Worm (Caenorhabditis elegans) whole organism, midembryonic: Measurements from ENCODE around the gene ZC190.7.
"Not testable (repeated sequence)": the region's sequence is repeated elsewhere in the genome, so short reads cannot be mapped to it uniquely, and the experiment has no call there.

ENCODE experiments used
- T22C8.4 ChIP-seq: fragments of 200-800 bp; sonication (Bioruptor generic); IDR thresholded peaks from 2 replicates; pipeline ENCODE4 v1.3.6; 2022; ENCODE audit warnings: missing genetic modification characterization, missing compliant biosample characterization
- cog-1 ChIP-seq: sonication (generic microtip); optimal IDR thresholded peaks from 2 replicates; lab custom pipeline; 2016; ENCODE audit warnings: missing genetic modification characterization, missing compliant biosample characterization
- flt-1 ChIP-seq: fragments of 200-800 bp; sonication (Bioruptor generic); IDR thresholded peaks from 2 replicates; pipeline ENCODE4 v1.3.6; 2022; ENCODE audit warnings: missing genetic modification characterization, missing compliant biosample characterization
- klf-2 ChIP-seq: fragments of 200-800 bp; sonication (Bioruptor generic); conservative IDR thresholded peaks from 2 replicates; pipeline ENCODE4 v1.3.6; 2022; ENCODE audit warnings: missing genetic modification reagents, missing genetic modification characterization, missing compliant biosample characterization
- med-1 ChIP-seq: sonication (generic microtip); optimal IDR thresholded peaks from 2 replicates; lab custom pipeline; 2017; ENCODE audit warnings: missing genetic modification characterization, mild to moderate bottlenecking, missing compliant biosample characterization, antibody characterized with exemption, missing genetic modification reagents; ENCODE audit not compliant: insufficient read depth
- ref-1 ChIP-seq: fragments of 200-800 bp; sonication (Bioruptor generic); conservative IDR thresholded peaks from 2 replicates; pipeline ENCODE4 v1.3.6; 2022; ENCODE audit warnings: missing genetic modification reagents, missing genetic modification characterization, missing compliant biosample characterization
- tab-1 ChIP-seq: fragments of 200-800 bp; sonication (Bioruptor generic); IDR thresholded peaks from 2 replicates; pipeline ENCODE4 v1.3.6; 2022; ENCODE audit warnings: missing genetic modification characterization, missing compliant biosample characterization
- ztf-23 ChIP-seq: fragments of 200-800 bp; sonication (Bioruptor generic); IDR thresholded peaks from 2 replicates; pipeline ENCODE4 v1.3.6; 2022; ENCODE audit warnings: missing genetic modification reagents, missing genetic modification characterization, missing compliant biosample characterization
- ztf-29 ChIP-seq: fragments of 200-800 bp; sonication (Bioruptor generic); IDR thresholded peaks from 2 replicates; pipeline ENCODE4 v1.3.6; 2022; ENCODE audit warnings: missing genetic modification reagents, missing genetic modification characterization, missing compliant biosample characterization

Gene ZC190.7

DNA sequence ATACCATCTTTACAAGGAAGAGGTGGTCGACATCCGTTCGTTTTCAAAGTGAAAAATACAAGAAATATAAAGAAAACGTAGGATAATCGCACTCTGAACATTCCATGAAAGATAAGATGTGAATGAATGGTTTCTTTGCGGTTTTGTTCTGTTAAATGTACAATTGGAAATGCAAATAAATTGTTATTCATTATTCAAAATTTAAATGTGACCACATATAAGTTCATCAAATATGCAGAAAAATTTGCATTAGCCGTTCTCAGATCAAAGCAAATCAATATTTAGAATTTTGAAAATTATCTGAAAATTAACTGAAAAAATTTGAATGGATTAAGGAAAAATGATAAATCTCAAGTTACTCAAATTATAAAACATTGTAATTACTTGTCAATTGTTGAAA lies 25.2 kb upstream of the ZC190.7 start, which contains the start of gene ZC178.2:
Gene ZC178.2 (minus strand): TSS at position 101 of the 400 bp plus-strand sequence.
- TF ChIP-seq ref-1 (GFP tag; lab: Robert Waterston, UW) = no peak
- no peak for TF ChIP-seq cog-1 (tag; lab: Kevin White, UChicago)
- no peak for TF ChIP-seq med-1
- TF ChIP-seq flt-1 (GFP tag; lab: Robert Waterston, UW) = no peak

DNA sequence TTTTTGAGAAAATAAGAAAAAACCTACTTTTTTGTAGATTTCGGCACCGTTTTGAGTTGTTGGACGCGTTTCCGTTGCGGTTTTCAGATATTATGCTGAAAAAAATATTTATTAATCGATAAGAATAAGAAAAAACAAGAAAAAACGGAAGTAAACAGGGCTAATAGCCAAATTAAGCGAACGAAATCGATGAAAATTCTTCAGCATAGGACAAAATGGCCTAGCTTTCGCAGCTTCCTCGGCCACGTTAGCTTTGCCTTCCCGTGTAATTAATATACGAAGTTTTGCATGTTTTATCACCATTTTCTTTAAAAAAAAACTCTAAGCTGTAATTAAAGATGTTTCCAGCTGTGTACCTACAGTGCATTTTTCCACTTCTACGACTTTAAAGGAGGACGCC lies 9.6 kb upstream of the ZC190.7 start, which contains the start of gene ZC190.10:
Gene ZC190.10 (minus strand): TSS at position 101 of the 400 bp plus-strand sequence.
- not testable (repeated sequence) for TF ChIP-seq cog-1 (tag; lab: Kevin White, UChicago); T22C8.4; klf-2 (GFP tag; lab: Robert Waterston, UW)

DNA sequence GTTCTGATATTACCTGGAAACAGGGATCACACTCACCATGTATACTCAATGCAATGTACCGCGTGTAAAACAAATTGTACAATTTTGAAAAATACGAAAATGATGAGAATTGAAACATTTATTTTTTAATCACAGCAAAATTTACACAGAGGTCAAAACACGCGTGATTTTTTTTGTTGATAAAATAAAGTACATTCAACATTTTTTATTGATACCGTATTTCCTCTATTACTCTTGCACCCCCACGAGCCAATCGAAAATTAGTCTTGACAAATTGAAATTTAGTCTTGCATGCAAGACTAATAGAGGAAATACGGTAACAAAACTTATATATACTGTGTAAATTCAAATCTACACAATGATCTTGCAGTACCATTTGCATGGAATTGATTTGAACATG lies 1.0 kb upstream of the ZC190.7 start, which contains the start of gene ZC190.8:
Gene ZC190.8 (minus strand): TSS at position 101 of the 400 bp plus-strand sequence.
- TF ChIP-seq ztf-29 = no peak
- no peak for TF ChIP-seq tab-1 (GFP tag; lab: Robert Waterston, UW)
- TF ChIP-seq med-1 = no peak
- TF ChIP-seq flt-1 (GFP tag; lab: Robert Waterston, UW) = no peak
- no peak for TF ChIP-seq klf-2 (GFP tag; lab: Robert Waterston, UW)
- TF ChIP-seq ref-1 (GFP tag; lab: Robert Waterston, UW) = no peak
- TF ChIP-seq ztf-23 = no peak
- no peak for TF ChIP-seq cog-1 (tag; lab: Kevin White, UChicago)

DNA sequence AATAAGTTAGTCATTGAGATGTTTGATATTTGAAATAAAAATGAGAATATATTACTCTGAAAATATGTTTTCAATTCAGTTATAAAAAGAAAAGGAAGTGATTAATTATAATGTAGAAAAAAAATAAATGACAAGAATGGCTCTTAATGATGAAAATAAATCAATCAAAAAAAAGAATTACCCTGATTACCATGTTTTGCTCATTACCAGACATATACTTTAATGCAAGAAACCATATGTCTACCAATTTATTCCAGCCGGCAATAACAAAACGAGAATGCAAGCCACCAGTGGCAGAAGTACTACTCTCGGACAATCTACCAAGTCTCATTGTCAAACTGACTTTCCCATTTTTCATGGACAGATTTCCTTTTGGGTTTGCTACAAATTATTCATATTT lies 2.9 kb downstream of the ZC190.7 start:
- TF ChIP-seq klf-2 (GFP tag; lab: Robert Waterston, UW) = no peak
- TF ChIP-seq T22C8.4 = no peak
- no peak for TF ChIP-seq tab-1 (GFP tag; lab: Robert Waterston, UW)
- TF ChIP-seq ref-1 (GFP tag; lab: Robert Waterston, UW) = no peak
- no peak for TF ChIP-seq ztf-29
- no peak for TF ChIP-seq ztf-23
- no peak for TF ChIP-seq med-1
- TF ChIP-seq flt-1 (GFP tag; lab: Robert Waterston, UW) = no peak
- TF ChIP-seq cog-1 (tag; lab: Kevin White, UChicago) = no peak

DNA sequence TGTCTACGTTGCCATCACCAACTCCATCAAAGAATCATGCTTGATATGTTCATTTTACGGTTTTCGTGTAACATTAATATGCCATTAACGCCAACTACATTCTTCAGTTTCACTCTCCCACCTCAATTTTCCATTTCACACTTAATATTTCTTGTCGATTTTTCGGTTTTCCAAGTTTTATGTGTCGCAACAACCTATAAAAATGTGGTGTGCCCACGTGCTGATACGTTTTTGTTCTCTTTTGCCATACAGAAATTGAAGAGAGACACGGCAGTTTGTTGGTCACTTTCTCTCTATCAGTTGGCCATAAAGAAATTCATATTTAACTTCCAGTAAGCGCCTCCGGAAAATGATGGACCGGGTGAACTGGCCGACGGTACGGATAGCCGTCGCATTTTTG lies 3.9 kb downstream of the ZC190.7 start, which contains the start of gene cln-3.3:
Gene cln-3.3 (plus strand): TSS at position 334 of the 400 bp plus-strand sequence.
- TF ChIP-seq cog-1 (tag; lab: Kevin White, UChicago) = no peak
- no peak for TF ChIP-seq med-1
- no peak for TF ChIP-seq ztf-23
- no peak for TF ChIP-seq klf-2 (GFP tag; lab: Robert Waterston, UW)
- no peak for TF ChIP-seq ref-1 (GFP tag; lab: Robert Waterston, UW)
- no peak for TF ChIP-seq tab-1 (GFP tag; lab: Robert Waterston, UW)

DNA sequence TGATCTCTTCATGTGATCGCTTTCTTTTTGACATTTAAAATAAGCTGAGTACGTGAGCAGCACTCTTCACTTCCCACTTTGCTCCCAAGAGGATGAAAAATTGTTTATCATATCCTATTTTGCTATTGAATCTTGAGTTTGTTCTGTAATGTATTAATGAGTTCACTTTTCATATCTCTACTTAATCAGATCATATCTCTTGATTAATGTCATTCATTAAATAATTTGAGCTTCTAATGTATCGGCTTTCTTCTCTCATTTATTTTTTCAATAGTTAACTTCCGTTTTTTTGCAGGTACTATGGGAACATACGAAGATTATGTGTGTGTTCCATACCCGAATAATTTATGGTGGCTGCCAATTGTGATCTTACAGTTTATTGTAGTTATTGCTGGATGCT lies 5.6 kb downstream of the ZC190.7 start, which contains the start of gene ZC190.2:
Gene ZC190.2 (plus strand): TSS at position 301 of the 400 bp plus-strand sequence.
- no peak for TF ChIP-seq ref-1 (GFP tag; lab: Robert Waterston, UW)
- TF ChIP-seq ztf-23 = no peak
- no peak for TF ChIP-seq med-1
- no peak for TF ChIP-seq tab-1 (GFP tag; lab: Robert Waterston, UW)
- TF ChIP-seq klf-2 (GFP tag; lab: Robert Waterston, UW) = no peak
- TF ChIP-seq ztf-29 = no peak
- no peak for TF ChIP-seq flt-1 (GFP tag; lab: Robert Waterston, UW)
- TF ChIP-seq T22C8.4 = no peak
- TF ChIP-seq cog-1 (tag; lab: Kevin White, UChicago) = no peak

DNA sequence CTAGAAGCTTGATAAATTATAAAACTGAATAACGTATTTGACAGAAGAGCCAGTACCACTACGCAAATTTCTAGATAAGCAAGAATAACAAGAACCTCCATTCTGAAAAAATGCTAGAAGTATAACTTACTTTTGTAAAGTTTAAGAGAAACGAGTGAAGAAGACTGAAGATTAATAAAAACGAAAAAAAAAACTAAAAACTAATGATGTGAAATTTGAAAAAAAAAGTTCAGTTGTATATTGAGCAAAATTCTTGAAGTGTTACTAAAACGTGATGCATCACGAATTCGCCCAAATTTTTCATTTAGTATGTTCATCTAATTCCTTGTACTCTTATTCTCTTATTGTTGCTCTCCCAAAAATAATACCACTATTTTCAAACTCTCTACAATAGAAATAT lies 9.5 kb downstream of the ZC190.7 start, which contains the start of gene ZC190.6:
Gene ZC190.6 (minus strand): TSS at position 101 of the 400 bp plus-strand sequence.
- no peak for TF ChIP-seq tab-1 (GFP tag; lab: Robert Waterston, UW)
- no peak for TF ChIP-seq ztf-23
- TF ChIP-seq flt-1 (GFP tag; lab: Robert Waterston, UW) = no peak
- no peak for TF ChIP-seq cog-1 (tag; lab: Kevin White, UChicago)
- TF ChIP-seq med-1 = no peak
- no peak for TF ChIP-seq klf-2 (GFP tag; lab: Robert Waterston, UW)
- no peak for TF ChIP-seq ztf-29
- TF ChIP-seq ref-1 (GFP tag; lab: Robert Waterston, UW) = no peak
- no peak for TF ChIP-seq T22C8.4

DNA sequence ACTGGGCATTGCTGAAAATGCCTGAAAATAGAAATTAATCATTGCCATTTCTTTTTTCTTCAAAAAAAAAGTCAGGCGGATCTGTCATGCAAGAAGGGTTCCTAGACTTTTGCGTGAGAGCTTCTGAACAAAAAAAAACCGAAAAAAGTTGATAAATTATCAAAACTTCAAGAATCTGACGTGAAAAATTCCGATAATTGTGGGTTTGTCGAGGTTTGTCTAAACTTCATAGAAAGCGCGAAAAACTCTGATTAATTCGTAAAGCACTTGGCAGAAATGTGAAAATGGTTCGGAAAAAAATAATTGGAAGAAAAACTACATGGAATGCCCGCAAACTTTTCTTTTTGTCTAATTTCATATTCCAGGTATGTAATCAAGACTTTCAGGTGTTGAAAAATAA lies 13.2 kb downstream of the ZC190.7 start, which contains the start of gene ZC190.5:
Gene ZC190.5 (minus strand): TSS at position 101 of the 400 bp plus-strand sequence.
- no peak for TF ChIP-seq klf-2 (GFP tag; lab: Robert Waterston, UW)
- TF ChIP-seq flt-1 (GFP tag; lab: Robert Waterston, UW) = no peak
- TF ChIP-seq ref-1 (GFP tag; lab: Robert Waterston, UW) = no peak
- TF ChIP-seq med-1 = no peak
- no peak for TF ChIP-seq T22C8.4
- no peak for TF ChIP-seq ztf-29

DNA sequence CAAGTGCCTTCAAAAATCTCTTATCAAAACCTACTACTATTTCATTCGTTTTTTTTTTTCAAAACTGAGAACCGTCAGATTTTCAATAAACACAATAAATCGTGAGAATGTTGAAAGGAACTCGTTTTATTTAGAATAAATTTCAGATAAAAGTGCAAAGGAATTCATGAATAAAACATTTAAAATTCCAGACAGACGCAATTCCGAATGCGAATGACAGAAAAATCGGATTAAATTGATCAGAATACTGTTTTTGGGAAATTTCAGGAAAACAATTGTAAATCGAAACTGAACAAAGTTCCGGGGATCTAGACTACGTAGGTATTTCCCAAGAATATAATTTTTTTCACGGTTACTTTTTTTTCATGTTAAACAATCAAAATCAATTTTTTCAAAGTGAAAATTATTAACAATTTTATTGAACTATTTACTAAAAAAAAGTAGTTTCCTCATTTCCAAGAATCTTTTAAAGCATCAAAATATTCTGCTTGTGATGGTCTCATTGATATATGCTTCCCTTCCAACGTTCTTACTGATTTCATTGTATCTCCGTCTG lies 15.0 kb downstream of the ZC190.7 start:
- TF ChIP-seq cog-1 (tag; lab: Kevin White, UChicago) = no peak
- no peak for TF ChIP-seq ztf-23
- no peak for TF ChIP-seq ztf-29

DNA sequence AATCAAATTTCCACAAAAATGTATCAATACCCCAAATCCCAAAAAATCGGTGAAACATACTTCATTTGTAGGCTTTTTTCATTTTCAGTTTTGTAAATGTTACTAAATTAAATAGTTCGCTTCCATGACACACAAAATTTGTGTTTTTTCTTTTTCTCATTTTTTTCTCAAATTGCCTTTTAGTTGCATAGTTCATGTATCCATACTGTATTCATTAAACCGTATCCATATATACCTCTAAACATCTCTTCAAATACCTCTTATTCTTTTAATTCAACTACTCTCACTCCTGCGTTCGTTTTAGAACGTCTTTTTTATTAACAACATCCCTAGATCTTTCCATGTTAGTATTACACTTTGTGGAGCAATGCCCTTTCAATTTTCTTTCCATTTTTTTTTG lies 15.9 kb downstream of the ZC190.7 start:
- no peak for TF ChIP-seq ref-1 (GFP tag; lab: Robert Waterston, UW)
- no peak for TF ChIP-seq tab-1 (GFP tag; lab: Robert Waterston, UW)
- no peak for TF ChIP-seq ztf-23
- no peak for TF ChIP-seq ztf-29
- TF ChIP-seq T22C8.4 = no peak
- no peak for TF ChIP-seq cog-1 (tag; lab: Kevin White, UChicago)
- no peak for TF ChIP-seq flt-1 (GFP tag; lab: Robert Waterston, UW)
- TF ChIP-seq klf-2 (GFP tag; lab: Robert Waterston, UW) = no peak
- TF ChIP-seq med-1 = no peak
